Fruit fly (Drosophila melanogaster) whole organism, embryonic: ENCODE measurements around the gene CG13829.
A peak's percentile ranks its signal among the peaks of the same experiment; 100 is the strongest.

Experiments used
- Ada2b ChIP-seq: fragments of 200-800 bp; sonication (Bioruptor generic); IDR thresholded peaks from 2 replicates; pipeline ENCODE4 v1.3.6; 2022; ENCODE audit warnings: missing biosample characterization, missing genetic modification characterization
- BEAF-32 ChIP-seq: fragments of 200-800 bp; sonication (Bioruptor generic); optimal IDR thresholded peaks from 3 replicates; lab custom pipeline; 2017; ENCODE audit warnings: missing biosample characterization, missing genetic modification characterization, mild to moderate bottlenecking, moderate library complexity, missing genetic modification reagents
- CG10462 ChIP-seq: fragments of 200-800 bp; sonication (Bioruptor generic); optimal IDR thresholded peaks from 2 replicates; lab custom pipeline; 2016; ENCODE audit warnings: missing biosample characterization, missing genetic modification characterization
- CG10654 ChIP-seq: fragments of 200-800 bp; sonication (Bioruptor generic); optimal IDR thresholded peaks from 2 replicates; lab custom pipeline; 2016; ENCODE audit warnings: missing biosample characterization, missing genetic modification characterization
- CG11093 ChIP-seq: fragments of 200-800 bp; sonication (Bioruptor generic); IDR thresholded peaks from 3 replicates; pipeline ENCODE4 v1.3.6; 2022; ENCODE audit warnings: missing biosample characterization, missing genetic modification characterization
- CG12299 ChIP-seq: fragments of 200-800 bp; sonication (Bioruptor generic); optimal IDR thresholded peaks from 2 replicates; lab custom pipeline; 2018; ENCODE audit warnings: missing biosample characterization, mild to moderate bottlenecking, missing genetic modification characterization
- CG1233 ChIP-seq: fragments of 200-800 bp; sonication (Bioruptor generic); optimal IDR thresholded peaks from 4 replicates; lab custom pipeline; 2018; ENCODE audit warnings: missing biosample characterization, mild to moderate bottlenecking, missing genetic modification characterization
- CG14710 ChIP-seq: fragments of 200-800 bp; sonication (Bioruptor generic); optimal IDR thresholded peaks from 3 replicates; lab custom pipeline; 2019; ENCODE audit warnings: missing biosample characterization, mild to moderate bottlenecking, missing genetic modification characterization, moderate library complexity
- CG1602 ChIP-seq: fragments of 200-800 bp; sonication (Bioruptor generic); optimal IDR thresholded peaks from 3 replicates; lab custom pipeline; 2016; ENCODE audit warnings: missing biosample characterization, missing genetic modification characterization
- CG2202 ChIP-seq: fragments of 200-800 bp; sonication (Bioruptor generic); optimal IDR thresholded peaks from 2 replicates; lab custom pipeline; 2018; ENCODE audit warnings: missing biosample characterization, mild to moderate bottlenecking, missing genetic modification characterization
- CG3065 ChIP-seq: fragments of 200-800 bp; sonication (Bioruptor generic); optimal IDR thresholded peaks from 2 replicates; lab custom pipeline; 2016; ENCODE audit warnings: missing biosample characterization, missing genetic modification characterization
- CG31224 ChIP-seq: fragments of 200-800 bp; sonication (Bioruptor generic); IDR thresholded peaks from 2 replicates; pipeline ENCODE4 v1.3.6; 2022; ENCODE audit warnings: missing biosample characterization, missing genetic modification characterization
- CG31365 ChIP-seq: fragments of 200-800 bp; sonication (Bioruptor generic); optimal IDR thresholded peaks from 2 replicates; lab custom pipeline; 2018; ENCODE audit warnings: missing biosample characterization, mild to moderate bottlenecking, missing genetic modification characterization
- CG34422 ChIP-seq: fragments of 200-800 bp; sonication (Bioruptor generic); IDR thresholded peaks from 3 replicates; pipeline ENCODE4 v1.3.6; 2022; ENCODE audit warnings: missing biosample characterization, missing genetic modification characterization
- CG3726 ChIP-seq: fragments of 200-800 bp; sonication (Bioruptor generic); IDR thresholded peaks from 3 replicates; pipeline ENCODE4, ENCODE4 v1.3.6; 2022; ENCODE audit warnings: missing biosample characterization, missing genetic modification characterization
- CG3847 ChIP-seq: fragments of 200-800 bp; sonication (Bioruptor generic); IDR thresholded peaks from 2 replicates; pipeline ENCODE4 v1.3.6; 2022; ENCODE audit warnings: missing biosample characterization, missing genetic modification characterization
- CG4360 ChIP-seq: fragments of 200-800 bp; sonication (Bioruptor generic); IDR thresholded peaks from 2 replicates; pipeline ENCODE4 v1.3.6; 2022; ENCODE audit warnings: missing biosample characterization, missing genetic modification characterization
- CG4424 ChIP-seq: fragments of 200-800 bp; sonication (Bioruptor generic); optimal IDR thresholded peaks from 3 replicates; lab custom pipeline; 2016; ENCODE audit warnings: missing biosample characterization, missing genetic modification characterization
- CG4707 ChIP-seq: fragments of 200-800 bp; sonication (Bioruptor generic); optimal IDR thresholded peaks from 2 replicates; lab custom pipeline; 2018; ENCODE audit warnings: missing biosample characterization, mild to moderate bottlenecking, missing genetic modification characterization, moderate library complexity
- CG6654 ChIP-seq: fragments of 200-800 bp; sonication (Bioruptor generic); optimal IDR thresholded peaks from 2 replicates; lab custom pipeline; 2017; ENCODE audit warnings: missing biosample characterization, mild to moderate bottlenecking, missing genetic modification characterization
- CG8281 ChIP-seq: fragments of 200-800 bp; sonication (Bioruptor generic); optimal IDR thresholded peaks from 2 replicates; lab custom pipeline; 2018; ENCODE audit warnings: missing biosample characterization, mild to moderate bottlenecking, missing genetic modification characterization, moderate library complexity
- CG8359 ChIP-seq: fragments of 200-800 bp; sonication (Bioruptor generic); optimal IDR thresholded peaks from 2 replicates; lab custom pipeline; 2017; ENCODE audit warnings: missing biosample characterization, mild to moderate bottlenecking, missing genetic modification characterization, borderline replicate concordance
- CoRest ChIP-seq: fragments of 200-800 bp; sonication (Bioruptor generic); optimal IDR thresholded peaks from 3 replicates; lab custom pipeline; 2018; ENCODE audit warnings: missing biosample characterization, mild to moderate bottlenecking, missing genetic modification characterization, moderate library complexity
- Dip3 ChIP-seq: fragments of 200-800 bp; sonication (Bioruptor generic); optimal IDR thresholded peaks from 3 replicates; lab custom pipeline; 2016; ENCODE audit warnings: missing biosample characterization, missing genetic modification characterization
- HLH4C ChIP-seq: fragments of 200-800 bp; sonication (Bioruptor generic); IDR thresholded peaks from 3 replicates; pipeline ENCODE4 v1.3.6; 2022; ENCODE audit warnings: missing biosample characterization, missing genetic modification characterization; ENCODE audit not compliant: partially characterized antibody
- HLH54F ChIP-seq: fragments of 200-800 bp; sonication (Bioruptor generic); optimal IDR thresholded peaks from 3 replicates; lab custom pipeline; 2016; ENCODE audit warnings: missing biosample characterization, missing genetic modification characterization
- Hand ChIP-seq: fragments of 200-800 bp; sonication (Bioruptor generic); optimal IDR thresholded peaks from 2 replicates; lab custom pipeline; 2017; ENCODE audit warnings: mild to moderate bottlenecking, missing biosample characterization, missing genetic modification reagents, missing genetic modification characterization
- Hmr ChIP-seq: fragments of 200-800 bp; sonication (Bioruptor generic); optimal IDR thresholded peaks from 3 replicates; lab custom pipeline; 2017; ENCODE audit warnings: mild to moderate bottlenecking, missing biosample characterization, missing genetic modification reagents, missing genetic modification characterization
- Med ChIP-seq: fragments of 200-800 bp; sonication (Bioruptor generic); peaks from one replicate; lab custom pipeline; 2016; ENCODE audit warnings: missing biosample characterization, missing genetic modification characterization, mild to moderate bottlenecking, inconsistent platforms, moderate library complexity
- NC2α ChIP-seq: fragments of 200-800 bp; sonication (Bioruptor generic); optimal IDR thresholded peaks from 2 replicates; lab custom pipeline; 2016; ENCODE audit warnings: missing biosample characterization, missing genetic modification characterization
- Neu2 ChIP-seq: fragments of 200-800 bp; sonication (Bioruptor generic); optimal IDR thresholded peaks from 3 replicates; lab custom pipeline; 2016; ENCODE audit warnings: missing biosample characterization, missing genetic modification characterization, borderline replicate concordance
- Ssrp ChIP-seq: fragments of 200-800 bp; sonication (Bioruptor generic); optimal IDR thresholded peaks from 2 replicates; lab custom pipeline; 2018; ENCODE audit warnings: missing biosample characterization, mild to moderate bottlenecking, missing genetic modification characterization, moderate library complexity
- Trl ChIP-seq, 3 experiments: fragments of >200 bp in 2 of 3; fragments of 200-800 bp in 1 of 3; sonication (Bioruptor generic) in 1 of 3; optimal IDR thresholded peaks; 2 replicates in 1 of 3; 3 replicates in 2 of 3; lab custom pipeline; 2016 to 2017; ENCODE audit warnings: missing biosample characterization in 1 of 3, missing genetic modification characterization in 1 of 3
- bsh ChIP-seq, 2 experiments: fragments of 200-800 bp; sonication (Bioruptor generic); optimal IDR thresholded peaks; 2 replicates each; lab custom pipeline; 2017 to 2018; ENCODE audit warnings: mild to moderate bottlenecking in 2 of 2, missing biosample characterization in 2 of 2, missing genetic modification characterization in 2 of 2, moderate library complexity in 1 of 2
- btn ChIP-seq: fragments of 200-800 bp; sonication (Bioruptor generic); optimal IDR thresholded peaks from 2 replicates; lab custom pipeline; 2016; ENCODE audit warnings: missing biosample characterization, missing genetic modification characterization
- dimm ChIP-seq: fragments of 200-800 bp; sonication (Bioruptor generic); IDR thresholded peaks from 2 replicates; pipeline ENCODE4 v1.3.6; 2022; ENCODE audit warnings: missing biosample characterization, missing genetic modification characterization
- exex ChIP-seq: fragments of 200-800 bp; sonication (Bioruptor generic); optimal IDR thresholded peaks from 4 replicates; lab custom pipeline; 2018; ENCODE audit warnings: missing biosample characterization, mild to moderate bottlenecking, missing genetic modification characterization, moderate library complexity
- hkb ChIP-seq, 2 experiments: fragments of 200-800 bp in 1 of 2; fragments of >200 bp in 1 of 2; sonication (Bioruptor generic) in 1 of 2; IDR thresholded peaks in 1 of 2; optimal IDR thresholded peaks in 1 of 2; 2 replicates each; pipeline versions ENCODE4 v1.3.6 to Lab custom; 2017 to 2022; ENCODE audit warnings: missing biosample characterization in 1 of 2, missing genetic modification characterization in 1 of 2
- jigr1 ChIP-seq: fragments of 200-800 bp; sonication (Bioruptor generic); IDR thresholded peaks from 3 replicates; pipeline ENCODE4 v1.3.6; 2022; ENCODE audit warnings: missing biosample characterization, missing genetic modification characterization
- maf-S ChIP-seq: fragments of 200-800 bp; sonication (Bioruptor generic); optimal IDR thresholded peaks from 2 replicates; lab custom pipeline; 2016; ENCODE audit warnings: missing biosample characterization, missing genetic modification characterization
- oc ChIP-seq: fragments of 200-800 bp; sonication (Bioruptor generic); optimal IDR thresholded peaks from 2 replicates; lab custom pipeline; 2018; ENCODE audit warnings: missing biosample characterization, mild to moderate bottlenecking, missing genetic modification characterization, moderate library complexity
- repo ChIP-seq: fragments of 200-800 bp; sonication (Bioruptor generic); optimal IDR thresholded peaks from 2 replicates; lab custom pipeline; 2016; ENCODE audit warnings: missing biosample characterization, missing genetic modification characterization
- row ChIP-seq: fragments of 200-800 bp; sonication (Bioruptor generic); IDR thresholded peaks from 3 replicates; pipeline ENCODE4 v1.3.6; 2022; ENCODE audit warnings: missing biosample characterization, missing genetic modification characterization
- salm ChIP-seq: fragments of 200-800 bp; sonication (Bioruptor generic); optimal IDR thresholded peaks from 2 replicates; lab custom pipeline; 2018; ENCODE audit warnings: missing biosample characterization, mild to moderate bottlenecking, missing genetic modification characterization
- sens-2 ChIP-seq: fragments of 200-800 bp; sonication (Bioruptor generic); IDR thresholded peaks from 2 replicates; pipeline ENCODE4 v1.3.6; 2022; ENCODE audit warnings: missing biosample characterization, missing genetic modification characterization
- shn ChIP-seq: fragments of 200-800 bp; sonication (Bioruptor generic); optimal IDR thresholded peaks from 3 replicates; lab custom pipeline; 2016; ENCODE audit warnings: missing biosample characterization, missing genetic modification characterization
- tgo ChIP-seq: fragments of 200-800 bp; sonication (Bioruptor generic); IDR thresholded peaks from 3 replicates; pipeline ENCODE4 v1.3.6; 2022; ENCODE audit warnings: missing biosample characterization, missing genetic modification characterization
- vnd ChIP-seq: fragments of 200-800 bp; sonication (Bioruptor generic); IDR thresholded peaks from 3 replicates; pipeline ENCODE4 v1.3.6; 2022; ENCODE audit warnings: missing biosample characterization, missing genetic modification characterization; ENCODE audit not compliant: partially characterized antibody
- zfh2 ChIP-seq: fragments of 200-800 bp; sonication (Bioruptor generic); optimal IDR thresholded peaks from 2 replicates; lab custom pipeline; 2016; ENCODE audit warnings: missing biosample characterization, missing genetic modification characterization

Gene CG13829

DNA sequence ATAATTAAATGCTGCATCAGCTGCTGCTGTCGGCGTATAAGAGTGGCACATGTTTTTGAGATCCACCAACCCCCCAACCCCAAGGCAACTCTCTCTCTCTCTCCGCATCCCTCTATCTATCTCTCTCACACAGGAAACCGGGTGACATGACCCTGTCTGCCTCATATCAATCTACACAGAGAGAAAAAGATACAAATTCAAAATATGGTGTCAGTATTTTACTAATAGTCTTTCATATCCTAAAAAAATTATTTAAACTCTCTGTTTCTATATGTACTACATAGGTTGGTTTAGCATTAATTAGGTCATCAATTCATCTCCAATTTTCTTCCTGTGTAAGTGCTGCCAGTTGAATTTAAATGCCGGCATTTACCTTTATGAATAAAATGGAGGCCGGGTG, 14.2 kb upstream of the CG13829 start (continued):
- TF ChIP-seq row (GFP tag; lab: Robert Waterston, UW) (peak; percentile 90), CG31365 (tag; lab: Kevin White, UChicago) (peak; percentile 68), vnd (GFP tag; lab: Robert Waterston, UW) (no peak), CG1233 (GFP tag; lab: Kevin White, UChicago) (peak; percentile 65), sens-2 (GFP tag; lab: Robert Waterston, UW) (peak; percentile 79), CG31224 (GFP tag; lab: Robert Waterston, UW) (peak; percentile 37; the same call in 1 of the 2 replicates), CG6654 (peak; percentile 75), CoRest (tag; lab: Kevin White, UChicago) (peak; percentile 91), jigr1 (GFP tag; lab: Robert Waterston, UW) (peak; percentile 62; the same call in 1 of the 3 replicates), CG11093 (peak; percentile 86), CG4360 (GFP tag; lab: Robert Waterston, UW) (peak; percentile 57), oc (tag; lab: Kevin White, UChicago) (peak; percentile 95), CG14710 (tag; lab: Kevin White, UChicago) (peak; percentile 93), CG12299 (tag; lab: Kevin White, UChicago) (peak; percentile 73), CG8359 (peak; percentile 82), btn (GFP tag; lab: Kevin White, UChicago) (peak; percentile 79), NC2α (GFP tag; lab: Kevin White, UChicago) (peak; percentile 81), Med (GFP tag; lab: Kevin White, UChicago) (peak; percentile 97), CG4424 (peak; percentile 94), bsh (GFP tag; optimal IDR thresholded peaks at IDR 0.05; lab: Kevin White, UChicago) (peak; percentile 68 to 97), shn (GFP tag; lab: Kevin White, UChicago) (peak; percentile 64), exex (tag; lab: Kevin White, UChicago) (peak; percentile 14), CG34422 (GFP tag; lab: Robert Waterston, UW) (peak; percentile 89), tgo (GFP tag; lab: Robert Waterston, UW) (peak; percentile 93), salm (tag; lab: Kevin White, UChicago) (peak; percentile 86), CG4707 (GFP tag; lab: Kevin White, UChicago) (peak; percentile 82), HLH4C (GFP tag; lab: Robert Waterston, UW) (no peak), CG2202 (tag; lab: Kevin White, UChicago) (peak; percentile 84), CG3726 (GFP tag; lab: Robert Waterston, UW) (peak; percentile 79; the same call in 2 of the 3 replicates), CG3065 (GFP tag; lab: Kevin White, UChicago) (peak; percentile 85), CG1602 (GFP tag; lab: Kevin White, UChicago) (peak; percentile 86), dimm (peak; percentile 79), CG3847 (peak; percentile 54), maf-S (GFP tag; lab: Kevin White, UChicago) (peak; percentile 78), Dip3 (GFP tag; lab: Kevin White, UChicago) (peak; percentile 67), hkb (optimal IDR thresholded peaks at IDR 0.05; lab: Kevin White, UChicago) (no peak), hkb (GFP tag; IDR thresholded peaks at IDR 0.05; lab: Robert Waterston, UW) (peak; percentile 94), zfh2 (GFP tag; lab: Kevin White, UChicago) (peak; percentile 55), Trl (optimal IDR thresholded peaks at IDR 0.05; lab: Kevin White, UChicago) (peak; percentile 57 to 77), Trl (GFP tag; optimal IDR thresholded peaks at IDR 0.05; lab: Kevin White, UChicago) (peak; percentile 88), BEAF-32 (GFP tag; lab: Kevin White, UChicago) (no peak), CG10654 (GFP tag; lab: Kevin White, UChicago) (peak; percentile 93), HLH54F (GFP tag; lab: Kevin White, UChicago) (peak; percentile 75), Ssrp (tag; lab: Kevin White, UChicago) (peak; percentile 93), Hand (peak; percentile 30), CG10462 (GFP tag; lab: Kevin White, UChicago) (peak; percentile 75), CG8281 (tag; lab: Kevin White, UChicago) (peak; percentile 60), Hmr (GFP tag; lab: Kevin White, UChicago) (peak; percentile 70), Neu2 (GFP tag; lab: Kevin White, UChicago) (peak; percentile 44), repo (GFP tag; lab: Kevin White, UChicago) (peak; percentile 88), Ada2b (GFP tag; lab: Robert Waterston, UW) (peak; percentile 94)
